Worm (Caenorhabditis elegans) whole organism, early embryonic: ENCODE data around the gene T06D4.2.

Source experiments
- ama-1 ChIP-seq: fragments of 150-350 bp; optimal IDR thresholded peaks from 2 replicates; lab custom pipeline; 2014
- ceh-36 ChIP-seq: sonication (generic microtip); optimal IDR thresholded peaks from 2 replicates; lab custom pipeline; 2016; ENCODE audit warnings: missing genetic modification characterization, inconsistent platforms, missing compliant biosample characterization
- flt-1 ChIP-seq: fragments of 200-800 bp; sonication (Bioruptor generic); IDR thresholded peaks from 2 replicates; pipeline ENCODE4 v1.3.6; 2022; ENCODE audit warnings: missing genetic modification characterization, missing compliant biosample characterization
- hnd-1 ChIP-seq: sonication (generic microtip); optimal IDR thresholded peaks from 2 replicates; lab custom pipeline; 2016; ENCODE audit warnings: missing genetic modification characterization, missing compliant biosample characterization
- tbx-37 ChIP-seq: fragments of 200-800 bp; sonication (Bioruptor generic); conservative IDR thresholded peaks from 2 replicates; pipeline ENCODE4 v1.3.6; 2022; ENCODE audit warnings: missing genetic modification reagents, missing genetic modification characterization, missing compliant biosample characterization
- tra-4 ChIP-seq: sonication (generic microtip); optimal IDR thresholded peaks from 2 replicates; lab custom pipeline; 2017; ENCODE audit warnings: missing genetic modification characterization, missing compliant biosample characterization

ce11 chrII:3371010-3371409 lies 14.7 kb downstream of the T06D4.2 start, which contains the start of gene bath-23:
- TF ChIP-seq tbx-37 (GFP tag; lab: Robert Waterston, UW) (no peak), ceh-36 (tag; lab: Kevin White, UChicago) (no peak), ama-1 (lab: Kevin White, UChicago) (no peak), tra-4 (tag; lab: Kevin White, UChicago) (no peak), flt-1 (no peak), hnd-1 (tag; lab: Kevin White, UChicago) (no peak)
